Worm (Caenorhabditis elegans): ENCODE data around the gene C15B12.2.

The C15B12.2 gene

ce11 chrX:6458467-6458866 is 4.7 kb upstream of the C15B12.2 start:
- no peak for TF ChIP-seq Y53G8AR.9 (GFP tag; conservative IDR thresholded peaks at IDR 0.05)
- peak; percentile 54 for TF ChIP-seq nhr-80 (tag; optimal IDR thresholded peaks at IDR 0.05)

ce11 chrX:6460123-6460522 is 3.1 kb upstream of the C15B12.2 start:
- TF ChIP-seq nhr-80 (tag; optimal IDR thresholded peaks at IDR 0.05) (peak; percentile 37), unc-62 (GFP tag; optimal IDR thresholded peaks at IDR 0.05) (no peak)

ce11 chrX:6461729-6462128 is 1.5 kb upstream of the C15B12.2 start, which contains the start of gene K04E7.1:
K04E7.1 (plus strand) TSS chrX:6462029.
- TF ChIP-seq snpc-1.1 (tag; optimal IDR thresholded peaks at IDR 0.05; ENCODE audit: insufficient read depth) (no peak), akir-1 (GFP tag; optimal IDR thresholded peaks at IDR 0.05) (no peak), rcor-1 (GFP tag; IDR thresholded peaks at IDR 0.05) (no peak), unc-62 (GFP tag; optimal IDR thresholded peaks at IDR 0.05) (no peak), egl-18 (GFP tag; IDR thresholded peaks at IDR 0.05) (no peak), mel-28 (tag; optimal IDR thresholded peaks at IDR 0.05; ENCODE audit: borderline replicate concordance) (no peak), bed-2 (GFP tag; IDR thresholded peaks at IDR 0.05) (no peak)

ce11 chrX:6462479-6462878 is 733 bp upstream of the C15B12.2 start:
- no peak for TF ChIP-seq bed-1 (GFP tag; IDR thresholded peaks at IDR 0.05)
- no peak for TF ChIP-seq lsy-27 (tag; optimal IDR thresholded peaks at IDR 0.05; ENCODE audit: borderline replicate concordance, insufficient read depth)
- TF ChIP-seq zfh-2 (GFP tag; conservative IDR thresholded peaks at IDR 0.05): no peak
- TF ChIP-seq hmg-20 (GFP tag; IDR thresholded peaks at IDR 0.05): no peak
- no peak for TF ChIP-seq atf-7 (tag; optimal IDR thresholded peaks at IDR 0.05)
- no peak for TF ChIP-seq K12H6.12 (tag; optimal IDR thresholded peaks at IDR 0.05)
- TF ChIP-seq attf-3 (GFP tag; conservative IDR thresholded peaks at IDR 0.05): no peak
- TF ChIP-seq F49E8.2 (tag; optimal IDR thresholded peaks at IDR 0.05; ENCODE audit: insufficient read depth): no peak
- TF ChIP-seq chd-7 (tag; optimal IDR thresholded peaks at IDR 0.05): no peak
- no peak for TF ChIP-seq B0261.1 (tag; optimal IDR thresholded peaks at IDR 0.05)
- no peak for TF ChIP-seq rpc-1 (optimal IDR thresholded peaks at IDR 0.05)
- no peak for TF ChIP-seq rpc-1 (tag; optimal IDR thresholded peaks at IDR 0.05)
- TF ChIP-seq F23B12.7 (tag; optimal IDR thresholded peaks at IDR 0.05; ENCODE audit: insufficient read depth): no peak
- TF ChIP-seq aptf-2 (GFP tag; conservative IDR thresholded peaks at IDR 0.05): no peak

ce11 chrX:6467462-6467861 is 4.2 kb downstream of the C15B12.2 start, which contains the start of gene C15B12.3:
C15B12.3 (minus strand) TSS chrX:6467562.
- no peak for TF ChIP-seq sptf-2 (GFP tag; optimal IDR thresholded peaks at IDR 0.05)
- TF ChIP-seq rpc-1 (optimal IDR thresholded peaks at IDR 0.05): no peak
- peak; percentile 57 for TF ChIP-seq rpc-1 (tag; optimal IDR thresholded peaks at IDR 0.05)
- peak; percentile 38 for TF ChIP-seq tbp1 (GFP tag; optimal IDR thresholded peaks at IDR 0.05)
- peak; percentile 6 for TF ChIP-seq B0261.1 (tag; optimal IDR thresholded peaks at IDR 0.05)

- TF ChIP-seq hmg-1.2 (GFP tag; IDR thresholded peaks at IDR 0.05) (no peak), egl-44 (GFP tag; IDR thresholded peaks at IDR 0.05) (no peak), snpc-4 (GFP tag; optimal IDR thresholded peaks at IDR 0.05) (no peak), snpc-4 (tag; optimal IDR thresholded peaks at IDR 0.05) (no peak), ceh-100 (GFP tag; IDR thresholded peaks at IDR 0.05) (no peak), lsl-1 (GFP tag; optimal IDR thresholded peaks at IDR 0.05) (no peak), fkh-3 (tag; optimal IDR thresholded peaks at IDR 0.05) (no peak), Y53F4B.3 (GFP tag; IDR thresholded peaks at IDR 0.05) (no peak), lin-35 (GFP tag; optimal IDR thresholded peaks at IDR 0.05) (no peak), hlh-26 (GFP tag; conservative IDR thresholded peaks at IDR 0.05) (no peak), K11D2.4 (GFP tag; IDR thresholded peaks at IDR 0.05) (no peak), ztf-25 (GFP tag; IDR thresholded peaks at IDR 0.05) (no peak), ztf-28 (GFP tag; IDR thresholded peaks at IDR 0.05) (no peak), aptf-3 (GFP tag; IDR thresholded peaks at IDR 0.05) (no peak), ekl-4 (GFP tag; IDR thresholded peaks at IDR 0.05) (no peak), let-526 (GFP tag; IDR thresholded peaks at IDR 0.05) (no peak), madf-10 (tag; optimal IDR thresholded peaks at IDR 0.05) (no peak)
Observed at ce11 chrX:6468499-6468898, 5.3 kb downstream of the C15B12.2 start, which contains the start of gene C15B12.9. C15B12.9 (plus strand) TSS chrX:6468799.

Data from whole organism, young adult.